Fruit fly (Drosophila melanogaster) whole organism, pupa: ENCODE results near the gene Sas-4.

Experiments
- CG10348 ChIP-seq: fragments of 200-800 bp; sonication (Bioruptor generic); IDR thresholded peaks from 2 replicates; pipeline ENCODE4 v1.3.6; 2022; ENCODE audit warnings: missing biosample characterization, missing genetic modification characterization
- CG12605 ChIP-seq: fragments of 200-800 bp; sonication (Bioruptor generic); IDR thresholded peaks from 2 replicates; pipeline ENCODE4 v1.3.6; 2022; ENCODE audit warnings: missing biosample characterization, missing genetic modification characterization
- CG13204 ChIP-seq: fragments of 200-800 bp; sonication (Bioruptor generic); optimal IDR thresholded peaks from 2 replicates; lab custom pipeline; 2018; ENCODE audit warnings: missing biosample characterization, mild to moderate bottlenecking, missing genetic modification characterization, moderate library complexity
- CG14655 ChIP-seq: fragments of 200-800 bp; sonication (Bioruptor generic); optimal IDR thresholded peaks from 3 replicates; lab custom pipeline; 2017; ENCODE audit warnings: mild to moderate bottlenecking, missing biosample characterization, missing genetic modification reagents, missing genetic modification characterization
- CG15710 ChIP-seq: fragments of 200-800 bp; sonication (Bioruptor generic); optimal IDR thresholded peaks from 2 replicates; lab custom pipeline; 2018; ENCODE audit warnings: missing biosample characterization, mild to moderate bottlenecking, missing genetic modification characterization, moderate library complexity
- CG17806 ChIP-seq: fragments of 200-800 bp; sonication (Bioruptor generic); optimal IDR thresholded peaks from 2 replicates; lab custom pipeline; 2018; ENCODE audit warnings: missing biosample characterization, mild to moderate bottlenecking, missing genetic modification characterization, moderate library complexity
- CG32121 ChIP-seq: fragments of 200-800 bp; sonication (Bioruptor generic); IDR thresholded peaks from 2 replicates; pipeline ENCODE4 v1.3.6; 2022; ENCODE audit warnings: missing biosample characterization, missing genetic modification characterization
- CG34367 ChIP-seq: fragments of 200-800 bp; sonication (Bioruptor generic); optimal IDR thresholded peaks from 2 replicates; lab custom pipeline; 2018; ENCODE audit warnings: missing biosample characterization, mild to moderate bottlenecking, missing genetic modification characterization
- CG4496 ChIP-seq: fragments of 200-800 bp; sonication (Bioruptor generic); IDR thresholded peaks from 3 replicates; pipeline ENCODE4 v1.3.6; 2022; ENCODE audit warnings: missing biosample characterization, missing genetic modification characterization
- CG8159 ChIP-seq: fragments of 200-800 bp; sonication (Bioruptor generic); optimal IDR thresholded peaks from 3 replicates; lab custom pipeline; 2018; ENCODE audit warnings: missing biosample characterization, mild to moderate bottlenecking, missing genetic modification characterization, moderate library complexity
- CG8301 ChIP-seq: fragments of 200-800 bp; sonication (Bioruptor generic); optimal IDR thresholded peaks from 2 replicates; lab custom pipeline; 2018; ENCODE audit warnings: missing biosample characterization, mild to moderate bottlenecking, missing genetic modification characterization
- CG9948 ChIP-seq: fragments of 200-800 bp; sonication (Bioruptor generic); optimal IDR thresholded peaks from 2 replicates; lab custom pipeline; 2018; ENCODE audit warnings: missing biosample characterization, mild to moderate bottlenecking, missing genetic modification characterization, moderate library complexity
- D1 ChIP-seq: fragments of 200-800 bp; sonication (Bioruptor generic); optimal IDR thresholded peaks from 2 replicates; lab custom pipeline; 2018; ENCODE audit warnings: missing biosample characterization, mild to moderate bottlenecking, missing genetic modification characterization, moderate library complexity
- EcR ChIP-seq: fragments of 200-800 bp; sonication (Bioruptor generic); optimal IDR thresholded peaks from 3 replicates; lab custom pipeline; 2019; ENCODE audit warnings: missing biosample characterization, missing genetic modification characterization, mild to moderate bottlenecking, moderate library complexity, missing genetic modification reagents
- Ets98B ChIP-seq: fragments of 200-800 bp; sonication (Bioruptor generic); IDR thresholded peaks from 2 replicates; pipeline ENCODE4 v1.3.6; 2022; ENCODE audit warnings: missing biosample characterization, missing genetic modification characterization
- Pif1A ChIP-seq: fragments of 200-800 bp; sonication (Bioruptor generic); optimal IDR thresholded peaks from 3 replicates; lab custom pipeline; 2016; ENCODE audit warnings: missing biosample characterization, missing genetic modification characterization
- Pif1B ChIP-seq: fragments of 200-800 bp; sonication (Bioruptor generic); optimal IDR thresholded peaks from 3 replicates; lab custom pipeline; 2016; ENCODE audit warnings: missing biosample characterization, missing genetic modification characterization
- Snoo ChIP-seq: fragments of 200-800 bp; sonication (Bioruptor generic); optimal IDR thresholded peaks from 3 replicates; lab custom pipeline; 2017; ENCODE audit warnings: missing biosample characterization, mild to moderate bottlenecking, missing genetic modification characterization, inconsistent platforms
- fd96Ca ChIP-seq: fragments of 200-800 bp; sonication (Bioruptor generic); IDR thresholded peaks from 3 replicates; pipeline ENCODE4 v1.3.6; 2022; ENCODE audit warnings: missing biosample characterization, missing genetic modification characterization
- gl ChIP-seq: fragments of 200-800 bp; sonication (Bioruptor generic); optimal IDR thresholded peaks from 2 replicates; lab custom pipeline; 2018; ENCODE audit warnings: missing biosample characterization, mild to moderate bottlenecking, missing genetic modification characterization
- rn ChIP-seq: fragments of 200-800 bp; sonication (Bioruptor generic); IDR thresholded peaks from 2 replicates; pipeline ENCODE4 v1.3.6; 2022; ENCODE audit warnings: missing biosample characterization, missing genetic modification characterization

Gene Sas-4

dm6 chr3R:7116511-7116910 lies 34.7 kb upstream of the Sas-4 start:
- TF ChIP-seq CG32121 (GFP tag; lab: Robert Waterston, UW) (no peak), CG10348 (no peak), CG34367 (tag; lab: Kevin White, UChicago) (no peak), Pif1A (GFP tag; lab: Kevin White, UChicago) (no peak), CG8301 (tag; lab: Kevin White, UChicago) (no peak), gl (tag; lab: Kevin White, UChicago) (no peak), CG15710 (no peak), Snoo (no peak), Pif1B (GFP tag; lab: Kevin White, UChicago) (no peak), Ets98B (no peak), D1 (tag; lab: Kevin White, UChicago) (no peak), CG9948 (tag; lab: Kevin White, UChicago) (no peak)

DNA sequence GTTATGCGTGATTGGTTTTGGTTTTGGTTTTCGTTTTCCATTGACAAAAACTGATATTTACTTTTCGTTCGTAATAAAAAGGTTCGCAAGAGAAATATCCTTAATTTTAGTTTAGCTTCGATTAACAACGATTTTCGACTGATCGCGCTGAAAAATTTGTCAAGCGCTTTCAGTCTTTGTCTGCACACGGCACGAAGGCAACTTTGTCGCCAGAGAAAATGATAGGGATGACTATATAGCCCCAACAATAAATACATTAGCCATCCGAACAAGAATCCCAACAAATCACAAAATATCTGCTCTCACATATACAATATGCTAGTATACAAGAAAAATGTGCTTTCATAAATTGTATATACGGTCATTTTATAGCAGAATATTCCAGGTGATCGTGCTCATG lies 33.6 kb upstream of the Sas-4 start, which contains the start of gene Mlp84B:
TSS of gene Mlp84B (minus strand) at position 143 of the 400 bp plus-strand sequence.
- TF ChIP-seq CG17806 = no peak

- TF ChIP-seq EcR (GFP tag; lab: Kevin White, UChicago) = peak; percentile 94
- TF ChIP-seq CG32121 (GFP tag; lab: Robert Waterston, UW) = no peak
- TF ChIP-seq CG4496 (GFP tag; lab: Robert Waterston, UW) = 0 out of 3 replicates have a peak, but pooled peaks have one; percentile 6
Observed at dm6 chr3R:7122172-7123072, 28.7 kb upstream of the Sas-4 start.

DNA sequence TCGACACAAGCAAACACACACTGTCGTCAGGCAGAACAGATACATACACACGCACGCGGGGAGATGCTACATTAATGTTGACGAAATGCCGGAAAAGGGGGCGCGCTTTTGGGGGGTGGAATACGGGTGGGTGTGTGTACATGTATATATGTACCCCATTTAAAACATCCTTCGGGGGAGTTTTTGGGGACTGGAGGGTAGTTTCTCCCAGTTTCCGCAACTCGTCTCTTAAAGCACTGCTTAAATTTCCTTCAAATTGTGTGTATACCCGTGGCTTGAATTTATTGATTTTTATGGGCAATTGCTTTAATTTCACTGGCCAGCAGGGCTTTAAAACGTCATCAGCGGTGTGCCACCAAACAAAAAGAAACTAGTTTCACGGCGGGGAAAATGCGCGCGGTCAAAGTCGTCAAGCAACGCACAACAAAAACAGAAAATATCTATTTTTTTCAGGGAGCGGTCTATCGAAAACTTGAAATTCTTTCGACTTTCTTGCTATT lies 28.0 kb upstream of the Sas-4 start:
- TF ChIP-seq CG32121 (GFP tag; lab: Robert Waterston, UW) (0 out of 2 replicates have a peak, but pooled peaks have one; percentile 17), CG14655 (no peak), CG13204 (no peak), gl (tag; lab: Kevin White, UChicago) (no peak)
- TF ChIP-seq, all 21 proteins: peak for 1

DNA sequence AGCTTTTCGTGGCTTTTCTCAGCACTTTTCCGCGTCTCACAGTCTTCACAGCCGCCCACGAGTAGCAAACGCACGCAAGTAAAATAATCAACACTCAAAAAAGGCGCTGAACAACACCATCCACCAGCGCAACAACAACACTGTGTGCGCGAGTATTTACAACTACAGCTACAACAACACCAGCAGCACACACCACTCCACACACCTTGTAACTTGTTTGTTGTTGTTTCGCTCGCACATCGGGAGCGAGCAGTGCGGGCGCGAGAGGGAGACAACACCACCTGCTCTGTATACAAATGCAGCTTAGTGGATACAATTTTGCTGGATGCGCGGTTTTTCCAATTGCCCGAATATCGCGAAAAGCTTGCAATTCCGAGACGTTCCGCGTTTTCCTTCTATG lies 27.5 kb upstream of the Sas-4 start:
- no peak for TF ChIP-seq CG34367 (tag; lab: Kevin White, UChicago)
- TF ChIP-seq EcR (GFP tag; lab: Kevin White, UChicago) = peak; percentile 74

- TF ChIP-seq Ets98B (peak; percentile 26; the same call in 1 of the 2 replicates), CG13204 (no peak), CG9948 (tag; lab: Kevin White, UChicago) (peak; percentile 66), CG17806 (peak; percentile 59), CG34367 (tag; lab: Kevin White, UChicago) (peak; percentile 49), Pif1B (GFP tag; lab: Kevin White, UChicago) (peak; percentile 45), CG10348 (no peak), CG4496 (GFP tag; lab: Robert Waterston, UW) (peak; percentile 77), D1 (tag; lab: Kevin White, UChicago) (no peak), CG32121 (GFP tag; lab: Robert Waterston, UW) (0 out of 2 replicates have a peak, but pooled peaks have one; percentile 58), Snoo (peak; percentile 57), fd96Ca (GFP tag; lab: Robert Waterston, UW) (no peak; the same call in 2 of the 3 replicates), Pif1A (GFP tag; lab: Kevin White, UChicago) (peak; percentile 83), CG14655 (peak; percentile 78), CG15710 (peak; percentile 75), EcR (GFP tag; lab: Kevin White, UChicago) (no peak), gl (tag; lab: Kevin White, UChicago) (no peak), rn (peak; percentile 64), CG8159 (tag; lab: Kevin White, UChicago) (peak; percentile 71), CG8301 (tag; lab: Kevin White, UChicago) (peak; percentile 58), CG12605 (GFP tag; lab: Robert Waterston, UW) (0 out of 2 replicates have a peak, but pooled peaks have one; percentile 10)
Observed at dm6 chr3R:7124109-7124639, 27.0 kb upstream of the Sas-4 start, which contains the start of the genes Alh and CG10098. Gene Alh (minus strand): TSS chr3R:7124185. Gene CG10098 (plus strand): TSS chr3R:7124548.

dm6 chr3R:7127966-7128365 lies 23.2 kb upstream of the Sas-4 start, which contains the start of gene CG10068:
Gene CG10068 (minus strand): TSS chr3R:7128027.
- TF ChIP-seq CG32121 (GFP tag; lab: Robert Waterston, UW) (peak; percentile 77), Snoo (peak; percentile 75), CG8301 (tag; lab: Kevin White, UChicago) (peak; percentile 78), D1 (tag; lab: Kevin White, UChicago) (peak; percentile 10), Pif1B (GFP tag; lab: Kevin White, UChicago) (peak; percentile 84), CG8159 (tag; lab: Kevin White, UChicago) (peak; percentile 77), gl (tag; lab: Kevin White, UChicago) (peak; percentile 56), CG12605 (GFP tag; lab: Robert Waterston, UW) (peak; percentile 76), CG34367 (tag; lab: Kevin White, UChicago) (peak; percentile 61), Pif1A (GFP tag; lab: Kevin White, UChicago) (peak; percentile 76), rn (peak; percentile 79), CG10348 (no peak), CG13204 (no peak), Ets98B (peak; percentile 91), EcR (GFP tag; lab: Kevin White, UChicago) (no peak), CG15710 (peak; percentile 80), fd96Ca (GFP tag; lab: Robert Waterston, UW) (no peak), CG14655 (no peak), CG4496 (GFP tag; lab: Robert Waterston, UW) (peak; percentile 93; the same call in 2 of the 3 replicates), CG9948 (tag; lab: Kevin White, UChicago) (peak; percentile 67), CG17806 (peak; percentile 80)
